Fruit fly (Drosophila melanogaster): ENCODE results near the gene CG13877.

- TF ChIP-seq Dll (GFP tag; IDR thresholded peaks at IDR 0.05; ENCODE audit: partially characterized antibody) (no peak), pb (GFP tag; optimal IDR thresholded peaks at IDR 0.05) (no peak), ac (GFP tag; optimal IDR thresholded peaks at IDR 0.05) (no peak), Hey (tag; optimal IDR thresholded peaks at IDR 0.05) (no peak), mld (GFP tag; IDR thresholded peaks at IDR 0.05; ENCODE audit: partially characterized antibody) (no peak), CG12104 (GFP tag; optimal IDR thresholded peaks at IDR 0.05) (no peak)
Observed at dm6 chr3L:216325-216724, 1.5 kb upstream of the CG13877 start, which contains the start of gene Kaz1-ORFB.
